Worm (Caenorhabditis elegans) whole organism, L1 larva: ENCODE results near the gene AC7.3.
"Not testable (repeated sequence)": the region's sequence is repeated elsewhere in the genome, so short reads cannot be mapped to it uniquely, and the experiment has no call there.

ENCODE experiments used
- C16A3.4 ChIP-seq: fragments of 150-350 bp; optimal IDR thresholded peaks from 2 replicates; lab custom pipeline; 2014; ENCODE audit warnings: missing biosample characterization, missing genetic modification characterization
- F16B12.6 ChIP-seq: fragments of 150-350 bp; optimal IDR thresholded peaks from 2 replicates; lab custom pipeline; 2014; ENCODE audit warnings: missing biosample characterization, missing genetic modification characterization
- Y116A8C.19 ChIP-seq: sonication (generic microtip); optimal IDR thresholded peaks from 2 replicates; lab custom pipeline; 2016; ENCODE audit warnings: missing compliant biosample characterization, missing genetic modification characterization, borderline replicate concordance
- alr-1 ChIP-seq: fragments of 200-800 bp; sonication (Bioruptor generic); optimal IDR thresholded peaks from 2 replicates; lab custom pipeline; 2018; ENCODE audit warnings: borderline replicate concordance, mild to moderate bottlenecking, missing genetic modification characterization, missing compliant biosample characterization
- blmp-1 ChIP-seq: fragments of 150-350 bp; optimal IDR thresholded peaks from 2 replicates; lab custom pipeline; 2014; ENCODE audit warnings: missing biosample characterization, missing genetic modification characterization
- ceh-63 ChIP-seq: fragments of 200-800 bp; sonication (Bioruptor generic); optimal IDR thresholded peaks from 2 replicates; lab custom pipeline; 2018; ENCODE audit warnings: mild to moderate bottlenecking, missing genetic modification characterization, missing compliant biosample characterization
- dpl-1 ChIP-seq, 3 experiments: fragments of 150-350 bp in 2 of 3; sonication (generic microtip) in 1 of 3; optimal IDR thresholded peaks; 2 replicates each; lab custom pipeline; 2014 to 2017; ENCODE audit warnings: missing biosample characterization in 3 of 3, missing genetic modification characterization in 3 of 3, missing genetic modification reagents in 3 of 3
- dsc-1 ChIP-seq: sonication (generic microtip); optimal IDR thresholded peaks from 2 replicates; lab custom pipeline; 2016; ENCODE audit warnings: mild to moderate bottlenecking, missing genetic modification characterization, missing compliant biosample characterization
- efl-1 ChIP-seq, 4 experiments: fragments of 150-350 bp; optimal IDR thresholded peaks in 3 of 4; peaks in 1 of 4; 1 replicate in 1 of 4; 2 replicates in 3 of 4; lab custom pipeline; 2014; ENCODE audit warnings: missing biosample characterization in 2 of 4, missing genetic modification characterization in 2 of 4, missing genetic modification reagents in 2 of 4
- efl-3 ChIP-seq: fragments of 200-800 bp; sonication (Bioruptor generic); optimal IDR thresholded peaks from 2 replicates; lab custom pipeline; 2018; ENCODE audit warnings: mild to moderate bottlenecking, missing genetic modification characterization, missing compliant biosample characterization
- hlh-4 ChIP-seq: sonication (generic microtip); optimal IDR thresholded peaks from 2 replicates; lab custom pipeline; 2016; ENCODE audit warnings: mild to moderate bottlenecking, missing genetic modification characterization, missing compliant biosample characterization
- irx-1 ChIP-seq: sonication (generic microtip); optimal IDR thresholded peaks from 2 replicates; lab custom pipeline; 2016; ENCODE audit warnings: missing genetic modification characterization, missing compliant biosample characterization
- isw-1 ChIP-seq: fragments of 200-800 bp; sonication (Bioruptor generic); IDR thresholded peaks from 2 replicates; pipeline ENCODE4 v1.3.6; 2022; ENCODE audit warnings: missing genetic modification characterization, missing compliant biosample characterization
- lin-13 ChIP-seq: fragments of 150-350 bp; optimal IDR thresholded peaks from 2 replicates; lab custom pipeline; 2014; ENCODE audit warnings: missing biosample characterization, missing genetic modification reagents, missing genetic modification characterization
- lin-14 ChIP-seq: fragments of 200-800 bp; sonication (Bioruptor generic); optimal IDR thresholded peaks from 2 replicates; lab custom pipeline; 2018; ENCODE audit warnings: mild to moderate bottlenecking, missing genetic modification characterization, moderate library complexity, missing compliant biosample characterization
- lir-3 ChIP-seq: sonication (generic microtip); optimal IDR thresholded peaks from 2 replicates; lab custom pipeline; 2016; ENCODE audit warnings: mild to moderate bottlenecking, missing genetic modification characterization, moderate library complexity, missing compliant biosample characterization; ENCODE audit not compliant: poor library complexity
- lsy-2 ChIP-seq, 2 experiments: fragments of 150-350 bp; optimal IDR thresholded peaks; 2 replicates each; lab custom pipeline; 2014; ENCODE audit warnings: missing biosample characterization in 2 of 2, missing genetic modification characterization in 2 of 2
- nhr-19 ChIP-seq: fragments of 200-800 bp; sonication (Bioruptor generic); conservative IDR thresholded peaks from 2 replicates; pipeline ENCODE4 v1.3.6; 2022; ENCODE audit warnings: missing genetic modification characterization, missing compliant biosample characterization
- nhr-20 ChIP-seq: sonication (generic microtip); optimal IDR thresholded peaks from 2 replicates; lab custom pipeline; 2016; ENCODE audit warnings: mild to moderate bottlenecking, missing genetic modification characterization, missing compliant biosample characterization
- nhr-28 ChIP-seq: fragments of 150-350 bp; optimal IDR thresholded peaks from 2 replicates; lab custom pipeline; 2014; ENCODE audit warnings: missing biosample characterization, missing genetic modification characterization
- nhr-47 ChIP-seq: sonication (generic microtip); optimal IDR thresholded peaks from 2 replicates; lab custom pipeline; 2016; ENCODE audit warnings: mild to moderate bottlenecking, missing genetic modification characterization, moderate library complexity, missing compliant biosample characterization
- nhr-71 ChIP-seq: sonication (generic microtip); optimal IDR thresholded peaks from 2 replicates; lab custom pipeline; 2016; ENCODE audit warnings: mild to moderate bottlenecking, missing genetic modification characterization, moderate library complexity, missing compliant biosample characterization
- nhr-76 ChIP-seq: sonication (generic microtip); optimal IDR thresholded peaks from 2 replicates; lab custom pipeline; 2017; ENCODE audit warnings: missing biosample characterization, missing genetic modification characterization
- nhr-85 ChIP-seq: sonication (generic microtip); peaks from one replicate; lab custom pipeline; 2016; ENCODE audit warnings: missing genetic modification characterization, inconsistent platforms, missing compliant biosample characterization
- nhr-90 ChIP-seq: sonication (generic microtip); optimal IDR thresholded peaks from 2 replicates; lab custom pipeline; 2016; ENCODE audit warnings: mild to moderate bottlenecking, missing genetic modification characterization, missing compliant biosample characterization; ENCODE audit not compliant: poor library complexity
- pqm-1 ChIP-seq: sonication (generic microtip); optimal IDR thresholded peaks from 3 replicates; lab custom pipeline; 2017; ENCODE audit warnings: missing biosample characterization, missing genetic modification characterization
- snu-23 ChIP-seq: sonication (generic microtip); optimal IDR thresholded peaks from 2 replicates; lab custom pipeline; 2016; ENCODE audit warnings: missing genetic modification characterization, missing compliant biosample characterization
- sox-4 ChIP-seq: sonication (generic microtip); optimal IDR thresholded peaks from 2 replicates; lab custom pipeline; 2016; ENCODE audit warnings: missing genetic modification characterization, missing compliant biosample characterization
- sptf-1 ChIP-seq: fragments of 150-350 bp; optimal IDR thresholded peaks from 2 replicates; lab custom pipeline; 2014; ENCODE audit warnings: missing biosample characterization, missing genetic modification characterization
- tbx-2 ChIP-seq: sonication (generic microtip); optimal IDR thresholded peaks from 2 replicates; lab custom pipeline; 2016; ENCODE audit warnings: missing genetic modification characterization, missing compliant biosample characterization
- tlp-1 ChIP-seq: fragments of 150-350 bp; optimal IDR thresholded peaks from 2 replicates; lab custom pipeline; 2014; ENCODE audit warnings: missing biosample characterization, missing genetic modification characterization
- unc-30 ChIP-seq: sonication (generic microtip); optimal IDR thresholded peaks from 2 replicates; lab custom pipeline; 2017; ENCODE audit warnings: missing biosample characterization, missing genetic modification characterization
- vab-15 ChIP-seq: sonication (generic microtip); optimal IDR thresholded peaks from 2 replicates; lab custom pipeline; 2017; ENCODE audit warnings: missing genotype, mild to moderate bottlenecking, missing genetic modification characterization, missing compliant biosample characterization
- zag-1 ChIP-seq: fragments of 150-350 bp; optimal IDR thresholded peaks from 2 replicates; lab custom pipeline; 2014; ENCODE audit warnings: missing biosample characterization, missing genetic modification characterization
- zip-4 ChIP-seq: fragments of 200-800 bp; sonication (Bioruptor generic); optimal IDR thresholded peaks from 2 replicates; lab custom pipeline; 2018; ENCODE audit warnings: mild to moderate bottlenecking, missing genetic modification characterization, moderate library complexity, missing compliant biosample characterization

AC7.3 gene

DNA sequence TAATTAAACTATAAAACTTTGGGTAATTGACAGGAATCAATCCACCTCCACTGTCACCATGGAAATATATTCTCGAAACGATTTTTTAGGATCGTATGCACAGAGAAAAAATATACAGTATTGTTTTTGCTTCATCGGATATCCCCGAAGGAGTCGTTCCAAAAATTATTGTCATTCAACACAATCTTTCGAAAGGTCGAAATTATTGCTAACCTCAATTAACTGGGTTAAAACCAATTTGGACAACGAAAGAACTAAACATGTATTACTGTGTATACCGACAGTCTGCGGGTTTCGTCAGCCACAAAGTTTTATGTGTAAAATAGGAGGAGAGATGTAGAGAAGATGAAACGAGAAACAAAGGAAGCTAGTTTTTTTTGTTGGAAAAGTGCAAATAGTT lies 48.3 kb upstream of the AC7.3 start (continued):
- no peak for TF ChIP-seq snu-23 (GFP tag; lab: Kevin White, UChicago)
- TF ChIP-seq nhr-47 (tag; lab: Kevin White, UChicago) = peak; percentile 52
- TF ChIP-seq nhr-19 (GFP tag; lab: Robert Waterston, UW) = peak; percentile 66
- peak; percentile 75 for TF ChIP-seq nhr-85 (tag; lab: Kevin White, UChicago)
- TF ChIP-seq lin-13 (GFP tag; lab: Kevin White, UChicago) = no peak
- no peak for TF ChIP-seq Y116A8C.19
- TF ChIP-seq alr-1 (tag; lab: Kevin White, UChicago) = no peak
- no peak for TF ChIP-seq efl-3 (GFP tag; lab: Kevin White, UChicago)
- no peak for TF ChIP-seq isw-1 (GFP tag; lab: Robert Waterston, UW)
- TF ChIP-seq nhr-20 (tag; lab: Kevin White, UChicago) = peak; percentile 60
- TF ChIP-seq zag-1 (tag; lab: Kevin White, UChicago) = no peak
- TF ChIP-seq nhr-90 = peak; percentile 70
- no peak for TF ChIP-seq hlh-4 (tag; lab: Kevin White, UChicago)
- TF ChIP-seq zip-4 = no peak
- TF ChIP-seq lsy-2 (tag; optimal IDR thresholded peaks at IDR 0.05; lab: Kevin White, UChicago) = no peak

DNA sequence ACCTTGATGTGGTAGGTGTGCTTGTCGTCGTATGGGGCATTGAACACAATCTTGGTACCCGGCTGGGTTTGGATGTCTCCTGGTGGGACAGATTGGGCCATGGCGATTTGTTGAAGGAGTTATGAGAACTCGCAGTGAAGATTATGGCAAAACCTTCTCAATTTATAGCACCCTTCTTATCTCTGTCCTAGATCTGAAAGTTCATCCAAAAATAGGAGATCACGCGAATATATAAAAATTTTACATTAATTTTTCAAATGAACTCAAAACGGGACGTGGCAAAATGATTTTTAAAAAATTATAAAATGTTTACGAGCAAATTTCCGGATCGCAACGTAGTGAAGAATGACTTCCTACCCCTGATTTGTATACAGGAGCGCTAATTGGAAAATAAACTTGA lies 46.7 kb upstream of the AC7.3 start, which contains the start of gene msp-53:
Gene msp-53, minus strand, starts transcription at position 101 of the 400 bp plus-strand sequence.
- TF ChIP-seq alr-1 (tag; lab: Kevin White, UChicago); unc-30; tbx-2 (tag; lab: Kevin White, UChicago): not testable (repeated sequence)

DNA sequence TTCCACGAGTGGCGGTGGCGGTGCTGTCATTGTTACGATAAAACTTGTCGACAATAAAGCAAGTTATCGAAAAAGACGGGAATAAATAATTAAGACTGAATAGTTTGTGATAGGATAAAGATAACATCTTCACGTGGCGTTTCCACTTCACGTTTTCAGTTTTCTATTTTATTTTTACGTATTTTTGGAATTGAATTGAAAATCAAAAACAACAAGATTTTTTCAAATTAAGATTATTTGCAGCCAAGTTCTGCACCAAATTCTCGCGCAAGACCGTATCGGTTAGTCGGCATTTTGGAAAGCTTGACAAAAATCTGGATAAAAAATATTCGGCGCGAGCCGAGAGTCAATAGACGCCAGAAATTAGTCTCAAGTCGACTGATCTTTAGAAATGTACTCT lies 44.7 kb upstream of the AC7.3 start, which contains the start of gene ttbk-2.2:
Gene ttbk-2.2, minus strand, starts transcription at position 101 of the 400 bp plus-strand sequence.
- not testable (repeated sequence) for TF ChIP-seq dsc-1; lin-14 (GFP tag; lab: Kevin White, UChicago); nhr-85 (tag; lab: Kevin White, UChicago)

DNA sequence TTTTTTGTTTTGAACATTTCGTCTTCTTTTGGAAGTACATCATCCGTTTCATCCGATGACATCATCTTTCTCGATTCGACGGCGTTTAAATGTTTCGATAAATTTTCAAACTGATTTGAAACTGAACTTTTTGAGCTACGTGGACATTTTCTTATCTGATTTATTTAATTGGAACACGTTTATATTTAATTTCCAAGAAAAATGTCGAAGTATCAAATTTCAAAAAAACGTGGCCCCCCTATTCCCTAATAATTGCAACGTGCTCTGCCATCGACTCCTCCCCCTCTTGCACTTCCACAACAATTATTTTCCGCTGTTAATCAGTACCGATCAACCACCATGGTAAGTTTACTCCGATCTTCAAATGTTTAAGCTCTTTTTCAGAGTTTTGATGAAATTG lies 43.1 kb upstream of the AC7.3 start, which contains the start of the genes R13H9.6 and rmd-6:
Gene R13H9.6, minus strand, starts transcription at position 101 of the 400 bp plus-strand sequence.
Gene rmd-6, plus strand, starts transcription at position 305 of the 400 bp plus-strand sequence.
- not testable (repeated sequence) for TF ChIP-seq sox-4 (tag; lab: Kevin White, UChicago); efl-1 (optimal IDR thresholded peaks at IDR 0.05; lab: Kevin White, UChicago); efl-1 (GFP tag; optimal IDR thresholded peaks at IDR 0.05 in 1 of 2; lab: Kevin White, UChicago); nhr-28 (tag; lab: Kevin White, UChicago)

DNA sequence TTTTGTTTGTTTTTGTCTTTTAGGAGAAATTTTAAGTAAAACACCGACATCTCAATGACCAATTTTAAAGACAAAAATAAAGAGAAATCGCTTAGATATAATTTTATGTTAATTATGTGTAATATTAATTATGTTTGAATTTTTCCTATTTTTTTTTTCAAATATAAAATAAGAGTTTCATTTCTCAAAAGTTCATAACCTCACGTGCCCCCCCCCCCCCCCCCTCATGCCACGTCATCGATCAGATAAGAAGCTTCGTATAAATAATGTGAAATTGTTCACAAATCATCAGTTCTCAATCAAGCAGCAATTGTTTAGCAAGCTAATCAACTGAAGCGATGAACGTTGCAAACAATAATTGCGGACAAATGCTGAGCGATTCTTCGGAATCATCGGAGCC lies 41.0 kb upstream of the AC7.3 start, which contains the start of gene C02B10.6:
Gene C02B10.6, plus strand, starts transcription at position 301 of the 400 bp plus-strand sequence.
- TF ChIP-seq tlp-1 (tag; lab: Kevin White, UChicago); snu-23 (GFP tag; lab: Kevin White, UChicago); C16A3.4 (tag; lab: Kevin White, UChicago): not testable (repeated sequence)
- TF ChIP-seq, all 84 proteins: peak for 0; not testable (repeated sequence) for 84

DNA sequence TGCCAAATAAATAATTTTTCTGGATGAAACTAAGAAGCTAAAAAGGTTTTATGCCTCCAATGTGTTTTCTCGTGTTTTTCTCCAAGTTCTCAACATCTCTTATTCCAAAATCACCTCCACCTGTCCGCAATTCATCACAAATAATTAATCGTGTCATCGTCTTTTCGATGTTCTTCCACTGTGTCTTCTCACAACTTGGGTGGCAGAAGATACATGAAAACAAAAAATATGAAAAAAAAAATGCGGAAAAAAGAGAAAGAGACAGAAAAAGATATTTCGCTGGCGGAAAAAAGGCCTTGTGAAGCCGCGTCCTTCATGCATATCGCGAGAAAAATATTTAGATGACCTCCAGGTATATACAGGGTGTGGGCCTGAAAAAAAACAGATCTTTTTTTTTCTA lies 37.8 kb upstream of the AC7.3 start:
- TF ChIP-seq sptf-1 (tag; lab: Kevin White, UChicago) (no peak), irx-1 (no peak), F16B12.6 (no peak), nhr-85 (tag; lab: Kevin White, UChicago) (peak; percentile 54), lin-14 (GFP tag; lab: Kevin White, UChicago) (peak; percentile 61), blmp-1 (tag; lab: Kevin White, UChicago) (peak; percentile 36), ceh-63 (no peak), zip-4 (no peak), vab-15 (tag; lab: Kevin White, UChicago) (no peak), dpl-1 (GFP tag; optimal IDR thresholded peaks at IDR 0.05; lab: Kevin White, UChicago) (no peak), pqm-1 (tag; lab: Kevin White, UChicago) (no peak), alr-1 (tag; lab: Kevin White, UChicago) (no peak), nhr-71 (tag; lab: Kevin White, UChicago) (no peak), lir-3 (tag; lab: Kevin White, UChicago) (no peak), nhr-76 (tag; lab: Kevin White, UChicago) (no peak), nhr-19 (GFP tag; lab: Robert Waterston, UW) (no peak)
